Fruit fly (Drosophila melanogaster) whole organism, pupa: ENCODE data around the gene CAH5.
A peak's percentile ranks its signal among the peaks of the same experiment; 100 is the strongest.

Experiments
- CG10348 ChIP-seq: fragments of 200-800 bp; sonication (Bioruptor generic); IDR thresholded peaks from 2 replicates; pipeline ENCODE4 v1.3.6; 2022; ENCODE audit warnings: missing biosample characterization, missing genetic modification characterization
- CG12605 ChIP-seq: fragments of 200-800 bp; sonication (Bioruptor generic); IDR thresholded peaks from 2 replicates; pipeline ENCODE4 v1.3.6; 2022; ENCODE audit warnings: missing biosample characterization, missing genetic modification characterization
- CG13204 ChIP-seq: fragments of 200-800 bp; sonication (Bioruptor generic); optimal IDR thresholded peaks from 2 replicates; lab custom pipeline; 2018; ENCODE audit warnings: missing biosample characterization, mild to moderate bottlenecking, missing genetic modification characterization, moderate library complexity
- CG14655 ChIP-seq: fragments of 200-800 bp; sonication (Bioruptor generic); optimal IDR thresholded peaks from 3 replicates; lab custom pipeline; 2017; ENCODE audit warnings: mild to moderate bottlenecking, missing biosample characterization, missing genetic modification reagents, missing genetic modification characterization
- CG15710 ChIP-seq: fragments of 200-800 bp; sonication (Bioruptor generic); optimal IDR thresholded peaks from 2 replicates; lab custom pipeline; 2018; ENCODE audit warnings: missing biosample characterization, mild to moderate bottlenecking, missing genetic modification characterization, moderate library complexity
- CG17806 ChIP-seq: fragments of 200-800 bp; sonication (Bioruptor generic); optimal IDR thresholded peaks from 2 replicates; lab custom pipeline; 2018; ENCODE audit warnings: missing biosample characterization, mild to moderate bottlenecking, missing genetic modification characterization, moderate library complexity
- CG32121 ChIP-seq: fragments of 200-800 bp; sonication (Bioruptor generic); IDR thresholded peaks from 2 replicates; pipeline ENCODE4 v1.3.6; 2022; ENCODE audit warnings: missing biosample characterization, missing genetic modification characterization
- CG34367 ChIP-seq: fragments of 200-800 bp; sonication (Bioruptor generic); optimal IDR thresholded peaks from 2 replicates; lab custom pipeline; 2018; ENCODE audit warnings: missing biosample characterization, mild to moderate bottlenecking, missing genetic modification characterization
- CG4496 ChIP-seq: fragments of 200-800 bp; sonication (Bioruptor generic); IDR thresholded peaks from 3 replicates; pipeline ENCODE4 v1.3.6; 2022; ENCODE audit warnings: missing biosample characterization, missing genetic modification characterization
- CG8159 ChIP-seq: fragments of 200-800 bp; sonication (Bioruptor generic); optimal IDR thresholded peaks from 3 replicates; lab custom pipeline; 2018; ENCODE audit warnings: missing biosample characterization, mild to moderate bottlenecking, missing genetic modification characterization, moderate library complexity
- CG8301 ChIP-seq: fragments of 200-800 bp; sonication (Bioruptor generic); optimal IDR thresholded peaks from 2 replicates; lab custom pipeline; 2018; ENCODE audit warnings: missing biosample characterization, mild to moderate bottlenecking, missing genetic modification characterization
- CG9948 ChIP-seq: fragments of 200-800 bp; sonication (Bioruptor generic); optimal IDR thresholded peaks from 2 replicates; lab custom pipeline; 2018; ENCODE audit warnings: missing biosample characterization, mild to moderate bottlenecking, missing genetic modification characterization, moderate library complexity
- D1 ChIP-seq: fragments of 200-800 bp; sonication (Bioruptor generic); optimal IDR thresholded peaks from 2 replicates; lab custom pipeline; 2018; ENCODE audit warnings: missing biosample characterization, mild to moderate bottlenecking, missing genetic modification characterization, moderate library complexity
- EcR ChIP-seq: fragments of 200-800 bp; sonication (Bioruptor generic); optimal IDR thresholded peaks from 3 replicates; lab custom pipeline; 2019; ENCODE audit warnings: missing biosample characterization, missing genetic modification characterization, mild to moderate bottlenecking, moderate library complexity, missing genetic modification reagents
- Ets98B ChIP-seq: fragments of 200-800 bp; sonication (Bioruptor generic); IDR thresholded peaks from 2 replicates; pipeline ENCODE4 v1.3.6; 2022; ENCODE audit warnings: missing biosample characterization, missing genetic modification characterization
- Pif1A ChIP-seq: fragments of 200-800 bp; sonication (Bioruptor generic); optimal IDR thresholded peaks from 3 replicates; lab custom pipeline; 2016; ENCODE audit warnings: missing biosample characterization, missing genetic modification characterization
- Pif1B ChIP-seq: fragments of 200-800 bp; sonication (Bioruptor generic); optimal IDR thresholded peaks from 3 replicates; lab custom pipeline; 2016; ENCODE audit warnings: missing biosample characterization, missing genetic modification characterization
- Snoo ChIP-seq: fragments of 200-800 bp; sonication (Bioruptor generic); optimal IDR thresholded peaks from 3 replicates; lab custom pipeline; 2017; ENCODE audit warnings: missing biosample characterization, mild to moderate bottlenecking, missing genetic modification characterization, inconsistent platforms
- fd96Ca ChIP-seq: fragments of 200-800 bp; sonication (Bioruptor generic); IDR thresholded peaks from 3 replicates; pipeline ENCODE4 v1.3.6; 2022; ENCODE audit warnings: missing biosample characterization, missing genetic modification characterization
- gl ChIP-seq: fragments of 200-800 bp; sonication (Bioruptor generic); optimal IDR thresholded peaks from 2 replicates; lab custom pipeline; 2018; ENCODE audit warnings: missing biosample characterization, mild to moderate bottlenecking, missing genetic modification characterization
- rn ChIP-seq: fragments of 200-800 bp; sonication (Bioruptor generic); IDR thresholded peaks from 2 replicates; pipeline ENCODE4 v1.3.6; 2022; ENCODE audit warnings: missing biosample characterization, missing genetic modification characterization

The CAH5 gene

DNA sequence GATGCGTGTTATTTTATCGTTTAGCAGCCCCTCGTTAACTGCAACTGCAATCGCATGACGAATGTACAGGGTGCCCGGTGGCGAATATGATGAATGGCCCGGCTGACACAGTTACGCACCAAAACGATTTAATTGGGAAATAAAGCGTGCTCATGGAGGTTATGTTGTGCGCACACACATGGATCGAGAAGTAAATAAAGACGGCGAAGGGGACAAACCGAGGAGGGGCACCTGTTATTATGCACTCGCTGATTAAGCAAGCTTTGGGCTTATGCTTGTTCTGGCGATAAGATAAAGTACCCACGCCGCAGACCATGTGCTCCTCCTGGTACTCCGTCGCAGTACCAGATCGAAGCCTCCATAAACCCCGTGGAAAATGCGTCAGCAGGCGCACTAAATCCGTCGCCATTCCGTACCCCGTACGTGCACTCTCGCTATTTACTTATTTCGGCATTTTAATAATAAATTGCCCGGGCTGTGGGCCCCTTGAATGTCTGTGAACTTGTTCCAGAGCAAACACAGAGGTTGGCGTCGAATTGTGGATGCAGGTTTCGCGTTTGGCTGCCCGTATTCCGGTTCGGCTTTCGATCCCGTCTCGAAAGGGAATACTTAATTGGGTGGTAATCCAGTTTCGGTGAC, 37.2 kb upstream of the CAH5 start:
- no peak for TF ChIP-seq EcR (GFP tag; lab: Kevin White, UChicago)
- TF ChIP-seq CG34367 (tag; lab: Kevin White, UChicago): no peak
- TF ChIP-seq CG12605: peak; percentile 32; the same call in 1 of the 2 replicates
- TF ChIP-seq CG8301 (tag; lab: Kevin White, UChicago): no peak
- TF ChIP-seq Snoo (tag; lab: Kevin White, UChicago): no peak
- TF ChIP-seq CG10348 (GFP tag; lab: Robert Waterston, UW): no peak
- no peak for TF ChIP-seq D1 (tag; lab: Kevin White, UChicago)
- 0 out of 2 replicates have a peak, but pooled peaks have one; percentile 18 for TF ChIP-seq CG32121
- peak; percentile 69 for TF ChIP-seq Ets98B (GFP tag; lab: Robert Waterston, UW)
- TF ChIP-seq CG9948: no peak
- no peak for TF ChIP-seq CG17806 (tag; lab: Kevin White, UChicago)
- TF ChIP-seq Pif1A: no peak
- no peak for TF ChIP-seq CG13204 (GFP tag; lab: Kevin White, UChicago)
- peak; percentile 81 for TF ChIP-seq fd96Ca (GFP tag; lab: Robert Waterston, UW)
- TF ChIP-seq CG4496 (GFP tag; lab: Robert Waterston, UW): peak; percentile 82
- no peak for TF ChIP-seq gl (tag; lab: Kevin White, UChicago)
- TF ChIP-seq CG15710 (tag; lab: Kevin White, UChicago): no peak
- no peak for TF ChIP-seq CG8159
- 0 out of 2 replicates have a peak, but pooled peaks have one; percentile 14 for TF ChIP-seq rn (GFP tag; lab: Robert Waterston, UW)
- TF ChIP-seq CG14655 (GFP tag; lab: Kevin White, UChicago): no peak
- TF ChIP-seq Pif1B (GFP tag; lab: Kevin White, UChicago): peak; percentile 43

DNA sequence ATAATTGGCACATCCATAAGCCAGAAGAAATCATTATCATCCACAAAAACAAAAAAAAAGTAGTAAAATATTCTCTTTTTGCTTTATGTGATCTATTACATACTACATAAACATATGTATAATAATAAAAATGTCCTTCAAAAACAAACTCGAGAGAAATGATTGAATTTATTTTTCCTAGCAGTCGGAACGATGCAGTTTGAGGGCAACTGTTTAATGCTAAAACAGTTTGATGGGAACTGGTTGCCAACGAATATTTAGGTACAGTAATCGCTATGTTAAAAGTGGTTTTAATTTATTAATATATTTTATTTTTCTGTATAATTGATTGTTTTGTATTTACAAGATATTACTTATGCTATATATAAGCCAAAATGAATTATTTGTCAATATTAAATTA, 31.3 kb upstream of the CAH5 start:
- TF ChIP-seq CG34367 (tag; lab: Kevin White, UChicago): no peak
- TF ChIP-seq CG15710 (tag; lab: Kevin White, UChicago): no peak
- TF ChIP-seq CG9948: no peak
- TF ChIP-seq CG8159: no peak
- TF ChIP-seq rn (GFP tag; lab: Robert Waterston, UW): no peak
- TF ChIP-seq fd96Ca (GFP tag; lab: Robert Waterston, UW): no peak
- TF ChIP-seq D1 (tag; lab: Kevin White, UChicago): no peak
- no peak for TF ChIP-seq CG32121
- TF ChIP-seq gl (tag; lab: Kevin White, UChicago): no peak
- TF ChIP-seq CG10348 (GFP tag; lab: Robert Waterston, UW): no peak
- TF ChIP-seq Snoo (tag; lab: Kevin White, UChicago): no peak
- no peak for TF ChIP-seq Ets98B (GFP tag; lab: Robert Waterston, UW)

- TF ChIP-seq CG4496 (GFP tag; lab: Robert Waterston, UW) (no peak), CG10348 (GFP tag; lab: Robert Waterston, UW) (no peak)
Measured at dm6 chr3R:31232236-31232635, 30.2 kb upstream of the CAH5 start, which contains the start of gene CG15563. Gene CG15563, minus strand, starts transcription at chr3R:31232336.

DNA sequence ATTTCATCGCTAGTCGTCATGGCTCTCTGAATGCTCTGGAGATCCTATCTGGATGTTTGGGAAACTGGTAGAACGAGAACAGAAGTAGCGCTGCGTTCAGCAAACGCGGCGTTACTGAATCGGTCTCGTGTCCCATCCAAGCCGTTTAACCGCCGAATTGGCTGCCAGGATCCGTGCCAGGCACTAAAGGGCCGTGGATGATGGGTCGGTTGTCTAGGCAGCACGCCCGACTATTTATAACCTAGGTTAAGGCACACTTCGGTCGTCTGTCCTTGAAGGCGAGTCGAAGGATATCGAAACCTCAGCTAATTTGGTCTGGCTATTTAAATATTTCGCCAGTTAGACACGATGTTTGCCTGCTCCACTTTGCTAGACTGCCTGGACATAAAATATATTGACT, 27.1 kb upstream of the CAH5 start, which contains the start of gene CG15564:
Gene CG15564 (minus strand): TSS at position 101 of the 400 bp plus-strand sequence.
- TF ChIP-seq fd96Ca (GFP tag; lab: Robert Waterston, UW): no peak
- no peak for TF ChIP-seq CG14655 (GFP tag; lab: Kevin White, UChicago)
- TF ChIP-seq CG17806 (tag; lab: Kevin White, UChicago): no peak
- no peak for TF ChIP-seq CG8301 (tag; lab: Kevin White, UChicago)
- no peak for TF ChIP-seq Snoo (tag; lab: Kevin White, UChicago)
- TF ChIP-seq CG8159: no peak
- no peak for TF ChIP-seq gl (tag; lab: Kevin White, UChicago)
- no peak for TF ChIP-seq Pif1B (GFP tag; lab: Kevin White, UChicago)
- no peak for TF ChIP-seq EcR (GFP tag; lab: Kevin White, UChicago)
- TF ChIP-seq CG10348 (GFP tag; lab: Robert Waterston, UW): no peak
- TF ChIP-seq CG15710 (tag; lab: Kevin White, UChicago): no peak
- no peak for TF ChIP-seq D1 (tag; lab: Kevin White, UChicago)
- no peak for TF ChIP-seq CG32121

DNA sequence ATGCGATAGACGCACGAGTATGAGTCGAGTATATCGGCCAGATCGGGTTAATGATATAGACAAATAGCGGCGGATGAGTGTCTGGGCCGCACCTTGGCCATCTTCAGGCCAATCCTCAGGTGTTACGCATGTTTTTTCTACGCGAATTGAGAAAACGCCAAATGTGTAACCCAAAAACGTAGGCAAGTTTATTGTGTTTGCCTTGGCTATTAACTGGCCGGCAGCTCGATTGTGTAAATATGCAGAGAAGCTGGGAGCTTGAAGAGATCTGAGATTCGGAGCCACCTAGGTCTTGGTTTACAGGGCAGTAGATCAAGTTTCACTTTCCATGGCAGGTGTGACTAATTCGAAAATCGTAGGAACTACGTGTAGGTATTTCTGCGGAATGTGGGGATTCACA, 22.4 kb upstream of the CAH5 start:
- TF ChIP-seq D1 (tag; lab: Kevin White, UChicago): no peak
- no peak for TF ChIP-seq CG8159
- TF ChIP-seq CG10348 (GFP tag; lab: Robert Waterston, UW): no peak
- no peak for TF ChIP-seq fd96Ca (GFP tag; lab: Robert Waterston, UW)
- TF ChIP-seq CG32121: no peak
- TF ChIP-seq CG8301 (tag; lab: Kevin White, UChicago): no peak
- no peak for TF ChIP-seq CG13204 (GFP tag; lab: Kevin White, UChicago)
- no peak for TF ChIP-seq CG14655 (GFP tag; lab: Kevin White, UChicago)
- no peak for TF ChIP-seq Snoo (tag; lab: Kevin White, UChicago)

DNA sequence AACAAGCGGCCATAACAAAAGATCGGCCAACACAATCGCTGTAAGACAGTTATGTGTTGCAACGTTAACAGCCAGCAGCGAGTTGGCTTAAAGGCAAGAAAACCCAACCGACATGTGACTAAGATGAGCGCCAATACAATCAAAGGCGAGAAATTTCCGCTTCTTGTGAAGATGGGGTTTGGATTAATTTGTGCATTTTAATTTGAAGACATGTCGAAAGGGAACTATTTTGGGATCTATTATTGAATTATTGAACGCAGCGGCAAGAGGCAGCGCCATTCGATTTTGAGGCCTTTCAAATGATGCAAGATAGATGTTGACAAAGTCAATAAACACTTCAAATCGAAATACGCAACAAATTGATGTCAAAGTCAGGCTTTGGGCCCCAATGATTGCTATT, 21.3 kb upstream of the CAH5 start:
- no peak for TF ChIP-seq CG9948
- TF ChIP-seq CG13204 (GFP tag; lab: Kevin White, UChicago): no peak
- TF ChIP-seq CG34367 (tag; lab: Kevin White, UChicago): no peak
- TF ChIP-seq Ets98B (GFP tag; lab: Robert Waterston, UW): no peak
- TF ChIP-seq CG32121: no peak
- no peak for TF ChIP-seq CG14655 (GFP tag; lab: Kevin White, UChicago)
- no peak for TF ChIP-seq gl (tag; lab: Kevin White, UChicago)
- no peak for TF ChIP-seq CG8159
- no peak for TF ChIP-seq Pif1B (GFP tag; lab: Kevin White, UChicago)
- TF ChIP-seq rn (GFP tag; lab: Robert Waterston, UW): no peak
- TF ChIP-seq D1 (tag; lab: Kevin White, UChicago): no peak
- no peak for TF ChIP-seq CG12605
- no peak for TF ChIP-seq CG17806 (tag; lab: Kevin White, UChicago)
- no peak for TF ChIP-seq CG4496 (GFP tag; lab: Robert Waterston, UW)
- TF ChIP-seq Pif1A: no peak
- TF ChIP-seq CG10348 (GFP tag; lab: Robert Waterston, UW): no peak
- no peak for TF ChIP-seq CG15710 (tag; lab: Kevin White, UChicago)
- TF ChIP-seq fd96Ca (GFP tag; lab: Robert Waterston, UW): no peak
- TF ChIP-seq EcR (GFP tag; lab: Kevin White, UChicago): no peak
- TF ChIP-seq Snoo (tag; lab: Kevin White, UChicago): no peak
- TF ChIP-seq, all 21 proteins: peak for 0
